Fruit fly (Drosophila melanogaster) whole organism, embryonic: ENCODE measurements around the gene CG8907.

Source experiments
- Bgb ChIP-seq: fragments of 200-800 bp; sonication (Bioruptor generic); IDR thresholded peaks from 2 replicates; pipeline ENCODE4 v1.3.6; 2022; ENCODE audit warnings: missing biosample characterization, missing genetic modification characterization; ENCODE audit not compliant: partially characterized antibody
- C15 ChIP-seq: fragments of 200-800 bp; sonication (Bioruptor generic); IDR thresholded peaks from 3 replicates; pipeline ENCODE4 v1.3.6; 2022; ENCODE audit warnings: missing biosample characterization, missing genetic modification characterization
- CG10209 ChIP-seq: fragments of 200-800 bp; sonication (Bioruptor generic); optimal IDR thresholded peaks from 3 replicates; lab custom pipeline; 2017; ENCODE audit warnings: missing biosample characterization, mild to moderate bottlenecking, missing genetic modification characterization, missing genetic modification reagents
- CG10321 ChIP-seq: fragments of 200-800 bp; sonication (Bioruptor generic); IDR thresholded peaks from 2 replicates; pipeline ENCODE4 v1.3.6; 2022; ENCODE audit warnings: missing biosample characterization, missing genetic modification characterization
- CG12236 ChIP-seq: fragments of 200-800 bp; sonication (Bioruptor generic); optimal IDR thresholded peaks from 2 replicates; lab custom pipeline; 2016; ENCODE audit warnings: missing biosample characterization, missing genetic modification characterization
- CG14710 ChIP-seq: fragments of 200-800 bp; sonication (Bioruptor generic); optimal IDR thresholded peaks from 3 replicates; lab custom pipeline; 2019; ENCODE audit warnings: missing biosample characterization, mild to moderate bottlenecking, missing genetic modification characterization, moderate library complexity
- CG15269 ChIP-seq: fragments of 200-800 bp; sonication (Bioruptor generic); optimal IDR thresholded peaks from 2 replicates; lab custom pipeline; 2018; ENCODE audit warnings: missing biosample characterization, mild to moderate bottlenecking, missing genetic modification characterization, moderate library complexity
- CG16815 ChIP-seq: fragments of 200-800 bp; sonication (Bioruptor generic); optimal IDR thresholded peaks from 3 replicates; lab custom pipeline; 2017; ENCODE audit warnings: missing biosample characterization, mild to moderate bottlenecking, missing genetic modification characterization
- CG18262 ChIP-seq: fragments of 200-800 bp; optimal IDR thresholded peaks from 3 replicates; lab custom pipeline; 2019; ENCODE audit warnings: missing biosample characterization, mild to moderate bottlenecking, missing genetic modification characterization, moderate library complexity
- CG30403 ChIP-seq: fragments of 200-800 bp; sonication (Bioruptor generic); optimal IDR thresholded peaks from 3 replicates; lab custom pipeline; 2016; ENCODE audit warnings: missing biosample characterization, missing genetic modification characterization
- CG33213 ChIP-seq: fragments of 200-800 bp; sonication (Bioruptor generic); optimal IDR thresholded peaks from 3 replicates; lab custom pipeline; 2016; ENCODE audit warnings: missing biosample characterization, missing genetic modification characterization
- CG4617 ChIP-seq: fragments of 200-800 bp; sonication (Bioruptor generic); optimal IDR thresholded peaks from 3 replicates; lab custom pipeline; 2016; ENCODE audit warnings: missing biosample characterization, missing genetic modification characterization, borderline replicate concordance
- CG4854 ChIP-seq: fragments of 200-800 bp; sonication (Bioruptor generic); optimal IDR thresholded peaks from 2 replicates; lab custom pipeline; 2016; ENCODE audit warnings: missing biosample characterization, missing genetic modification characterization, inconsistent platforms
- CG6272 ChIP-seq: fragments of 200-800 bp; sonication (Bioruptor generic); IDR thresholded peaks from 2 replicates; pipeline ENCODE4 v1.3.6; 2022; ENCODE audit warnings: missing biosample characterization, missing genetic modification characterization
- Dll ChIP-seq: fragments of 200-800 bp; sonication (Bioruptor generic); IDR thresholded peaks from 4 replicates; pipeline ENCODE4 v1.3.6; 2022; ENCODE audit warnings: missing biosample characterization, missing genetic modification characterization; ENCODE audit not compliant: partially characterized antibody
- Doc3 ChIP-seq: fragments of 200-800 bp; sonication (Bioruptor generic); IDR thresholded peaks from 3 replicates; pipeline ENCODE4 v1.3.6; 2022; ENCODE audit warnings: missing biosample characterization, missing genetic modification characterization; ENCODE audit not compliant: partially characterized antibody
- Fer1 ChIP-seq: fragments of 200-800 bp; sonication (Bioruptor generic); optimal IDR thresholded peaks from 2 replicates; lab custom pipeline; 2017; ENCODE audit warnings: missing biosample characterization, mild to moderate bottlenecking, missing genetic modification characterization
- GATAe ChIP-seq: fragments of 200-800 bp; sonication (Bioruptor generic); conservative IDR thresholded peaks from 2 replicates; pipeline ENCODE4 v1.3.6; 2022; ENCODE audit warnings: missing biosample characterization, missing genetic modification characterization
- Hey ChIP-seq: fragments of 200-800 bp; sonication (Bioruptor generic); optimal IDR thresholded peaks from 3 replicates; lab custom pipeline; 2018; ENCODE audit warnings: missing biosample characterization, mild to moderate bottlenecking, missing genetic modification characterization
- HmgD ChIP-seq: fragments of 200-800 bp; sonication (Bioruptor generic); optimal IDR thresholded peaks from 3 replicates; lab custom pipeline; 2016; ENCODE audit warnings: missing biosample characterization, missing genetic modification characterization
- Hmr ChIP-seq: fragments of 200-800 bp; sonication (Bioruptor generic); optimal IDR thresholded peaks from 3 replicates; lab custom pipeline; 2017; ENCODE audit warnings: mild to moderate bottlenecking, missing biosample characterization, missing genetic modification reagents, missing genetic modification characterization
- Lpt ChIP-seq: fragments of >200 bp; optimal IDR thresholded peaks from 2 replicates; lab custom pipeline; 2018; ENCODE audit warnings: missing biosample characterization, missing genetic modification characterization
- Mad ChIP-seq: fragments of 200-800 bp; sonication (Bioruptor generic); optimal IDR thresholded peaks from 2 replicates; lab custom pipeline; 2016; ENCODE audit warnings: missing biosample characterization, missing genetic modification characterization
- Med ChIP-seq: fragments of 200-800 bp; sonication (Bioruptor generic); peaks from one replicate; lab custom pipeline; 2016; ENCODE audit warnings: missing biosample characterization, missing genetic modification characterization, mild to moderate bottlenecking, inconsistent platforms, moderate library complexity
- Myb ChIP-seq: fragments of 200-800 bp; sonication (Bioruptor generic); optimal IDR thresholded peaks from 2 replicates; lab custom pipeline; 2016; ENCODE audit warnings: missing biosample characterization, missing genetic modification characterization
- Neu2 ChIP-seq: fragments of 200-800 bp; sonication (Bioruptor generic); optimal IDR thresholded peaks from 3 replicates; lab custom pipeline; 2016; ENCODE audit warnings: missing biosample characterization, missing genetic modification characterization, borderline replicate concordance
- Nf-YC ChIP-seq: fragments of 200-800 bp; optimal IDR thresholded peaks from 3 replicates; lab custom pipeline; 2019; ENCODE audit warnings: missing biosample characterization, mild to moderate bottlenecking, missing genetic modification characterization, moderate library complexity
- Pdp1 ChIP-seq, 2 experiments: fragments of 200-800 bp; sonication (Bioruptor generic); optimal IDR thresholded peaks; 3 replicates each; lab custom pipeline; 2016; ENCODE audit warnings: missing biosample characterization in 2 of 2, missing genetic modification characterization in 2 of 2, mild to moderate bottlenecking in 1 of 2, moderate library complexity in 1 of 2
- Stat92E ChIP-seq, 3 experiments: fragments of >200 bp in 2 of 3; fragments of 200-800 bp in 1 of 3; sonication (Bioruptor generic) in 1 of 3; optimal IDR thresholded peaks; 2 replicates each; lab custom pipeline; 2017 to 2019; ENCODE audit warnings: missing biosample characterization in 3 of 3, missing genetic modification characterization in 3 of 3, mild to moderate bottlenecking in 1 of 3, moderate library complexity in 1 of 3
- ap ChIP-seq: fragments of 200-800 bp; sonication (Bioruptor generic); IDR thresholded peaks from 2 replicates; pipeline ENCODE4 v1.3.6; 2022; ENCODE audit warnings: missing biosample characterization, missing genetic modification characterization
- caup ChIP-seq: fragments of 200-800 bp; sonication (Bioruptor generic); optimal IDR thresholded peaks from 3 replicates; lab custom pipeline; 2017; ENCODE audit warnings: missing biosample characterization, mild to moderate bottlenecking, missing genetic modification characterization, moderate library complexity; ENCODE audit not compliant: severe bottlenecking
- dm ChIP-seq: fragments of 200-800 bp; sonication (Bioruptor generic); optimal IDR thresholded peaks from 3 replicates; lab custom pipeline; 2016; ENCODE audit warnings: missing biosample characterization, missing genetic modification characterization
- ems ChIP-seq: fragments of 200-800 bp; sonication (Bioruptor generic); optimal IDR thresholded peaks from 3 replicates; lab custom pipeline; 2016; ENCODE audit warnings: missing biosample characterization, missing genetic modification characterization
- fd102C ChIP-seq: fragments of 200-800 bp; sonication (Bioruptor generic); optimal IDR thresholded peaks from 2 replicates; lab custom pipeline; 2018; ENCODE audit warnings: missing biosample characterization, mild to moderate bottlenecking, missing genetic modification characterization, moderate library complexity
- fd64A ChIP-seq: fragments of 200-800 bp; sonication (Bioruptor generic); optimal IDR thresholded peaks from 3 replicates; lab custom pipeline; 2018; ENCODE audit warnings: missing biosample characterization, mild to moderate bottlenecking, missing genetic modification characterization
- jing ChIP-seq: fragments of 200-800 bp; sonication (Bioruptor generic); optimal IDR thresholded peaks from 2 replicates; lab custom pipeline; 2018; ENCODE audit warnings: missing biosample characterization, mild to moderate bottlenecking, missing genetic modification characterization
- lmd ChIP-seq: fragments of 200-800 bp; sonication (Bioruptor generic); IDR thresholded peaks from 2 replicates; pipeline ENCODE4 v1.3.6; 2022; ENCODE audit warnings: missing biosample characterization, missing genetic modification characterization
- lov ChIP-seq, 2 experiments: fragments of 200-800 bp in 1 of 2; fragments of >200 bp in 1 of 2; sonication (Bioruptor generic) in 1 of 2; IDR thresholded peaks in 1 of 2; optimal IDR thresholded peaks in 1 of 2; 2 replicates in 1 of 2; 3 replicates in 1 of 2; pipeline versions ENCODE4 v1.3.6 to Lab custom; 2017 to 2022; ENCODE audit warnings: missing biosample characterization in 1 of 2, missing genetic modification characterization in 1 of 2
- pzg ChIP-seq: fragments of 200-800 bp; sonication (Bioruptor generic); optimal IDR thresholded peaks from 3 replicates; lab custom pipeline; 2018; ENCODE audit warnings: missing biosample characterization, mild to moderate bottlenecking, missing genetic modification characterization, moderate library complexity
- slbo ChIP-seq: fragments of 200-800 bp; sonication (Bioruptor generic); IDR thresholded peaks from 2 replicates; pipeline ENCODE4 v1.3.6; 2022; ENCODE audit warnings: missing biosample characterization, missing genetic modification characterization
- slou ChIP-seq: fragments of 200-800 bp; sonication (Bioruptor generic); optimal IDR thresholded peaks from 3 replicates; lab custom pipeline; 2016; ENCODE audit warnings: missing biosample characterization, missing genetic modification characterization
- sna ChIP-seq: fragments of 200-800 bp; sonication (Bioruptor generic); IDR thresholded peaks from 2 replicates; pipeline ENCODE4 v1.3.6; 2022; ENCODE audit warnings: missing biosample characterization, missing genetic modification characterization; ENCODE audit not compliant: partially characterized antibody
- sob ChIP-seq: fragments of 200-800 bp; sonication (Bioruptor generic); IDR thresholded peaks from 2 replicates; pipeline ENCODE4 v1.3.6; 2022; ENCODE audit warnings: missing biosample characterization, missing genetic modification characterization
- ssp ChIP-seq: fragments of 200-800 bp; sonication (Bioruptor generic); IDR thresholded peaks from 2 replicates; pipeline ENCODE4 v1.3.6; 2022; ENCODE audit warnings: missing biosample characterization, missing genetic modification characterization
- sug ChIP-seq: fragments of 200-800 bp; optimal IDR thresholded peaks from 2 replicates; lab custom pipeline; 2019; ENCODE audit warnings: missing biosample characterization, mild to moderate bottlenecking, missing genetic modification characterization, moderate library complexity
- tap ChIP-seq: fragments of 200-800 bp; optimal IDR thresholded peaks from 3 replicates; lab custom pipeline; 2019; ENCODE audit warnings: missing biosample characterization, mild to moderate bottlenecking, missing genetic modification characterization, moderate library complexity
- tin ChIP-seq: fragments of 200-800 bp; sonication (Bioruptor generic); optimal IDR thresholded peaks from 3 replicates; lab custom pipeline; 2016; ENCODE audit warnings: missing biosample characterization, missing genetic modification characterization
- trh ChIP-seq: fragments of 200-800 bp; sonication (Bioruptor generic); optimal IDR thresholded peaks from 2 replicates; lab custom pipeline; 2016; ENCODE audit warnings: missing biosample characterization, missing genetic modification characterization
- twi ChIP-seq: fragments of 200-800 bp; optimal IDR thresholded peaks from 2 replicates; lab custom pipeline; 2019; ENCODE audit warnings: missing biosample characterization, mild to moderate bottlenecking, missing genetic modification characterization, moderate library complexity
- vvl ChIP-seq: fragments of 200-800 bp; sonication (Bioruptor generic); IDR thresholded peaks from 2 replicates; pipeline ENCODE4 v1.3.6; 2022; ENCODE audit warnings: missing biosample characterization, missing genetic modification characterization

Gene CG8907

DNA sequence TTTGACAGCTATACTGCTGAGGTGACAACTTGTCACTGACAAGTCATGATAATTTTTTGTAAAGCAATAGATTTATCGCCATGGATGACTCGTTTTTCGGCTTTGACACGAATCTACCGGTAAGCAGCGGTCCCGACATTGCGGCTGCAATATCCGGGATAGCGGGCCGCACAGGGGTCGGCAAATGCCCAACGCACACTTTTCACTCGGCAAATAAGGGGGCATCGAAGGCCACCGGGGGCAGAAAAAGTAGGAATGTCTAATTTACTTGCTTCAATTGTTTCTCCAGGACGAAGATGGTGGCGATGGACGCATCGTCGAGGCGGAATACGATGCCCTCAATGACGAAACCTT is 35.5 kb downstream of the CG8907 start:
- TF ChIP-seq CG10209 (GFP tag; lab: Kevin White, UChicago): no peak
- TF ChIP-seq HmgD (GFP tag; lab: Kevin White, UChicago): no peak
- no peak for TF ChIP-seq GATAe (GFP tag; lab: Robert Waterston, UW)
- TF ChIP-seq Neu2 (GFP tag; lab: Kevin White, UChicago): no peak
- TF ChIP-seq slbo: no peak
- TF ChIP-seq twi (tag; lab: Kevin White, UChicago): no peak
- TF ChIP-seq Fer1: no peak
- TF ChIP-seq trh (GFP tag; lab: Kevin White, UChicago): no peak
- TF ChIP-seq ems (GFP tag; lab: Kevin White, UChicago): no peak
- TF ChIP-seq caup (GFP tag; lab: Kevin White, UChicago): no peak
- no peak for TF ChIP-seq CG15269 (tag; lab: Kevin White, UChicago)
- no peak for TF ChIP-seq lmd (GFP tag; lab: Robert Waterston, UW)
- no peak for TF ChIP-seq lov (optimal IDR thresholded peaks at IDR 0.05; lab: Kevin White, UChicago)
- no peak for TF ChIP-seq lov (GFP tag; IDR thresholded peaks at IDR 0.05; lab: Robert Waterston, UW)
- peak; percentile 61 for TF ChIP-seq CG4617
- TF ChIP-seq Med (GFP tag; lab: Kevin White, UChicago): peak; percentile 44
- no peak for TF ChIP-seq CG10321 (GFP tag; lab: Robert Waterston, UW)
- TF ChIP-seq CG33213 (GFP tag; lab: Kevin White, UChicago): no peak
- no peak for TF ChIP-seq CG16815 (GFP tag; lab: Kevin White, UChicago)
- no peak for TF ChIP-seq sug (tag; lab: Kevin White, UChicago)
- TF ChIP-seq ap (GFP tag; lab: Robert Waterston, UW): no peak
- no peak for TF ChIP-seq Hmr
- 0 out of 3 replicates have a peak, but pooled peaks have one; percentile 5 for TF ChIP-seq Doc3 (GFP tag; lab: Robert Waterston, UW)
- TF ChIP-seq tin (GFP tag; lab: Kevin White, UChicago): no peak
- TF ChIP-seq pzg (GFP tag; lab: Kevin White, UChicago): no peak
- TF ChIP-seq CG18262 (tag; lab: Kevin White, UChicago): no peak
- peak; percentile 51; the same call in 1 of the 2 replicates for TF ChIP-seq sna (GFP tag; lab: Robert Waterston, UW)
- TF ChIP-seq Dll (GFP tag; lab: Robert Waterston, UW): peak; percentile 63; the same call in 2 of the 4 replicates
- TF ChIP-seq sob (GFP tag; lab: Robert Waterston, UW): no peak
- no peak for TF ChIP-seq dm (GFP tag; lab: Kevin White, UChicago)
- no peak for TF ChIP-seq vvl
- no peak for TF ChIP-seq CG4854 (GFP tag; lab: Kevin White, UChicago)
- no peak for TF ChIP-seq jing
- TF ChIP-seq slou (GFP tag; lab: Kevin White, UChicago): no peak
- TF ChIP-seq fd102C (GFP tag; lab: Kevin White, UChicago): no peak
- no peak for TF ChIP-seq Nf-YC (tag; lab: Kevin White, UChicago)
- TF ChIP-seq Hey (tag; lab: Kevin White, UChicago): peak; percentile 60
- TF ChIP-seq fd64A (GFP tag; lab: Kevin White, UChicago): no peak
- TF ChIP-seq tap (tag; lab: Kevin White, UChicago): no peak
- no peak for TF ChIP-seq CG14710 (tag; lab: Kevin White, UChicago)
- TF ChIP-seq ssp (GFP tag; lab: Robert Waterston, UW): no peak; the same call in 1 of the 2 replicates
- no peak for TF ChIP-seq Bgb (GFP tag; lab: Robert Waterston, UW)
- no peak for TF ChIP-seq Stat92E (GFP tag; optimal IDR thresholded peaks at IDR 0.05; lab: Kevin White, UChicago)
- TF ChIP-seq CG6272: no peak
- TF ChIP-seq Mad: no peak
- no peak for TF ChIP-seq C15
- TF ChIP-seq Lpt: no peak
- no peak for TF ChIP-seq CG12236 (GFP tag; lab: Kevin White, UChicago)
- no peak for TF ChIP-seq Myb (GFP tag; lab: Kevin White, UChicago)
- no peak for TF ChIP-seq Pdp1 (GFP tag; optimal IDR thresholded peaks at IDR 0.05; lab: Kevin White, UChicago)
- TF ChIP-seq CG30403 (GFP tag; lab: Kevin White, UChicago): no peak
